Fruit fly (Drosophila melanogaster) whole organism, embryonic: ENCODE results near the gene Dredd.

Experiments used
- Ada2b ChIP-seq: fragments of 200-800 bp; sonication (Bioruptor generic); IDR thresholded peaks from 2 replicates; pipeline ENCODE4 v1.3.6; 2022; ENCODE audit warnings: missing biosample characterization, missing genetic modification characterization
- Awh ChIP-seq: fragments of 200-800 bp; sonication (Bioruptor generic); IDR thresholded peaks from 2 replicates; pipeline ENCODE4, ENCODE4 v1.3.6; 2022; ENCODE audit warnings: missing biosample characterization, missing genetic modification characterization
- CG10209 ChIP-seq: fragments of 200-800 bp; sonication (Bioruptor generic); optimal IDR thresholded peaks from 3 replicates; lab custom pipeline; 2017; ENCODE audit warnings: missing biosample characterization, mild to moderate bottlenecking, missing genetic modification characterization, missing genetic modification reagents
- CG1024 ChIP-seq: fragments of 200-800 bp; sonication (Bioruptor generic); IDR thresholded peaks from 2 replicates; pipeline ENCODE4 v1.3.6; 2022; ENCODE audit warnings: missing biosample characterization, missing genetic modification characterization
- CG10321 ChIP-seq: fragments of 200-800 bp; sonication (Bioruptor generic); IDR thresholded peaks from 2 replicates; pipeline ENCODE4 v1.3.6; 2022; ENCODE audit warnings: missing biosample characterization, missing genetic modification characterization
- CG11696 ChIP-seq: fragments of 200-800 bp; sonication (Bioruptor generic); IDR thresholded peaks from 2 replicates; pipeline ENCODE4 v1.3.6; 2022; ENCODE audit warnings: missing biosample characterization, missing genetic modification characterization
- CG12236 ChIP-seq: fragments of 200-800 bp; sonication (Bioruptor generic); optimal IDR thresholded peaks from 2 replicates; lab custom pipeline; 2016; ENCODE audit warnings: missing biosample characterization, missing genetic modification characterization
- CG12659 ChIP-seq: fragments of 200-800 bp; sonication (Bioruptor generic); optimal IDR thresholded peaks from 3 replicates; lab custom pipeline; 2017; ENCODE audit warnings: mild to moderate bottlenecking, missing biosample characterization, missing genetic modification reagents, missing genetic modification characterization
- CG13287 ChIP-seq: fragments of 200-800 bp; sonication (Bioruptor generic); IDR thresholded peaks from 2 replicates; pipeline ENCODE4 v1.3.6; 2022; ENCODE audit warnings: missing biosample characterization, missing genetic modification characterization; ENCODE audit not compliant: partially characterized antibody
- CG14710 ChIP-seq: fragments of 200-800 bp; sonication (Bioruptor generic); optimal IDR thresholded peaks from 3 replicates; lab custom pipeline; 2019; ENCODE audit warnings: missing biosample characterization, mild to moderate bottlenecking, missing genetic modification characterization, moderate library complexity
- CG16815 ChIP-seq: fragments of 200-800 bp; sonication (Bioruptor generic); optimal IDR thresholded peaks from 3 replicates; lab custom pipeline; 2017; ENCODE audit warnings: missing biosample characterization, mild to moderate bottlenecking, missing genetic modification characterization
- CG17328 ChIP-seq: fragments of 200-800 bp; sonication (Bioruptor generic); IDR thresholded peaks from 2 replicates; pipeline ENCODE4 v1.3.6; 2022; ENCODE audit warnings: missing biosample characterization, missing genetic modification characterization
- CG18619 ChIP-seq: fragments of 200-800 bp; sonication (Bioruptor generic); optimal IDR thresholded peaks from 3 replicates; lab custom pipeline; 2017; ENCODE audit warnings: missing biosample characterization, mild to moderate bottlenecking, missing genetic modification characterization
- CG30431 ChIP-seq: fragments of 200-800 bp; sonication (Bioruptor generic); optimal IDR thresholded peaks from 2 replicates; lab custom pipeline; 2017; ENCODE audit warnings: missing biosample characterization, missing genetic modification characterization
- CG3281 ChIP-seq: fragments of 200-800 bp; sonication (Bioruptor generic); optimal IDR thresholded peaks from 3 replicates; lab custom pipeline; 2017; ENCODE audit warnings: missing biosample characterization, mild to moderate bottlenecking, missing genetic modification characterization
- CG34376 ChIP-seq: fragments of 200-800 bp; sonication (Bioruptor generic); optimal IDR thresholded peaks from 2 replicates; lab custom pipeline; 2018; ENCODE audit warnings: missing biosample characterization, mild to moderate bottlenecking, missing genetic modification characterization
- CG5953 ChIP-seq: fragments of 200-800 bp; sonication (Bioruptor generic); IDR thresholded peaks from 2 replicates; pipeline ENCODE4 v1.3.6; 2022; ENCODE audit warnings: missing biosample characterization, missing genetic modification characterization
- CG6683 ChIP-seq: fragments of 200-800 bp; sonication (Bioruptor generic); optimal IDR thresholded peaks from 2 replicates; lab custom pipeline; 2017; ENCODE audit warnings: missing biosample characterization, mild to moderate bottlenecking, missing genetic modification characterization, missing genetic modification reagents
- CG8281 ChIP-seq: fragments of 200-800 bp; sonication (Bioruptor generic); optimal IDR thresholded peaks from 2 replicates; lab custom pipeline; 2018; ENCODE audit warnings: missing biosample characterization, mild to moderate bottlenecking, missing genetic modification characterization, moderate library complexity
- D19B ChIP-seq: fragments of 200-800 bp; sonication (Bioruptor generic); optimal IDR thresholded peaks from 2 replicates; lab custom pipeline; 2017; ENCODE audit warnings: missing biosample characterization, mild to moderate bottlenecking, missing genetic modification characterization
- Doc3 ChIP-seq: fragments of 200-800 bp; sonication (Bioruptor generic); IDR thresholded peaks from 3 replicates; pipeline ENCODE4 v1.3.6; 2022; ENCODE audit warnings: missing biosample characterization, missing genetic modification characterization; ENCODE audit not compliant: partially characterized antibody
- Hsf ChIP-seq: fragments of 200-800 bp; sonication (Bioruptor generic); optimal IDR thresholded peaks from 3 replicates; lab custom pipeline; 2016; ENCODE audit warnings: missing biosample characterization, missing genetic modification characterization
- Kr ChIP-seq: fragments of 200-800 bp; sonication (Bioruptor generic); optimal IDR thresholded peaks from 2 replicates; lab custom pipeline; 2017; ENCODE audit warnings: missing biosample characterization, mild to moderate bottlenecking, missing genetic modification characterization
- Lpt ChIP-seq: fragments of >200 bp; optimal IDR thresholded peaks from 2 replicates; lab custom pipeline; 2018; ENCODE audit warnings: missing biosample characterization, missing genetic modification characterization
- MTF-1 ChIP-seq: fragments of 200-800 bp; sonication (Bioruptor generic); optimal IDR thresholded peaks from 2 replicates; lab custom pipeline; 2018; ENCODE audit warnings: missing biosample characterization, mild to moderate bottlenecking, missing genetic modification characterization, borderline replicate concordance
- Mad ChIP-seq: fragments of 200-800 bp; sonication (Bioruptor generic); optimal IDR thresholded peaks from 2 replicates; lab custom pipeline; 2016; ENCODE audit warnings: missing biosample characterization, missing genetic modification characterization
- NK7.1 ChIP-seq: fragments of 200-800 bp; sonication (Bioruptor generic); optimal IDR thresholded peaks from 3 replicates; lab custom pipeline; 2016; ENCODE audit warnings: missing biosample characterization, missing genetic modification characterization
- Sry-δ ChIP-seq: fragments of 200-800 bp; sonication (Bioruptor generic); optimal IDR thresholded peaks from 2 replicates; lab custom pipeline; 2016; ENCODE audit warnings: missing biosample characterization, missing genetic modification characterization
- amos ChIP-seq: fragments of 200-800 bp; sonication (Bioruptor generic); IDR thresholded peaks from 2 replicates; pipeline ENCODE4 v1.3.6; 2022; ENCODE audit warnings: missing biosample characterization, missing genetic modification characterization; ENCODE audit not compliant: partially characterized antibody
- bbx ChIP-seq: fragments of 200-800 bp; sonication (Bioruptor generic); IDR thresholded peaks from 2 replicates; pipeline ENCODE4 v1.3.6; 2022; ENCODE audit warnings: missing biosample characterization, missing genetic modification characterization; ENCODE audit not compliant: partially characterized antibody
- crp ChIP-seq, 2 experiments: fragments of 200-800 bp; sonication (Bioruptor generic); optimal IDR thresholded peaks; 2 replicates in 1 of 2; 3 replicates in 1 of 2; lab custom pipeline; 2017; ENCODE audit warnings: missing biosample characterization in 2 of 2, missing genetic modification characterization in 2 of 2, mild to moderate bottlenecking in 1 of 2, moderate library complexity in 1 of 2
- da ChIP-seq: fragments of 200-800 bp; sonication (Bioruptor generic); optimal IDR thresholded peaks from 2 replicates; lab custom pipeline; 2016; ENCODE audit warnings: missing biosample characterization, missing genetic modification characterization
- dmrt99B ChIP-seq: fragments of 200-800 bp; sonication (Bioruptor generic); optimal IDR thresholded peaks from 2 replicates; lab custom pipeline; 2018; ENCODE audit warnings: missing biosample characterization, mild to moderate bottlenecking, missing genetic modification characterization, moderate library complexity
- fd3F ChIP-seq: fragments of 200-800 bp; sonication (Bioruptor generic); optimal IDR thresholded peaks from 2 replicates; lab custom pipeline; 2018; ENCODE audit warnings: missing biosample characterization, mild to moderate bottlenecking, missing genetic modification characterization, moderate library complexity
- gce ChIP-seq: fragments of 200-800 bp; sonication (Bioruptor generic); IDR thresholded peaks from 3 replicates; pipeline ENCODE4 v1.3.6; 2022; ENCODE audit warnings: missing biosample characterization, missing genetic modification characterization
- gfzf ChIP-seq: fragments of 200-800 bp; sonication (Bioruptor generic); optimal IDR thresholded peaks from 2 replicates; lab custom pipeline; 2016; ENCODE audit warnings: missing biosample characterization, mild to moderate bottlenecking, missing genetic modification characterization, moderate library complexity
- grau ChIP-seq: fragments of 200-800 bp; optimal IDR thresholded peaks from 3 replicates; lab custom pipeline; 2019; ENCODE audit warnings: missing biosample characterization, mild to moderate bottlenecking, missing genetic modification characterization, moderate library complexity
- kah ChIP-seq: fragments of 200-800 bp; sonication (Bioruptor generic); optimal IDR thresholded peaks from 2 replicates; lab custom pipeline; 2018; ENCODE audit warnings: missing biosample characterization, mild to moderate bottlenecking, missing genetic modification characterization
- klu ChIP-seq: fragments of 200-800 bp; sonication (Bioruptor generic); IDR thresholded peaks from 2 replicates; pipeline ENCODE4 v1.3.6; 2022; ENCODE audit warnings: missing biosample characterization, missing genetic modification characterization
- luna ChIP-seq: fragments of 200-800 bp; sonication (Bioruptor generic); optimal IDR thresholded peaks from 2 replicates; lab custom pipeline; 2016; ENCODE audit warnings: missing biosample characterization, missing genetic modification characterization
- maf-S ChIP-seq: fragments of 200-800 bp; sonication (Bioruptor generic); optimal IDR thresholded peaks from 2 replicates; lab custom pipeline; 2016; ENCODE audit warnings: missing biosample characterization, missing genetic modification characterization
- mirr ChIP-seq: fragments of 200-800 bp; sonication (Bioruptor generic); optimal IDR thresholded peaks from 3 replicates; lab custom pipeline; 2018; ENCODE audit warnings: missing biosample characterization, mild to moderate bottlenecking, missing genetic modification characterization
- nerfin-2 ChIP-seq: fragments of 200-800 bp; sonication (Bioruptor generic); IDR thresholded peaks from 2 replicates; pipeline ENCODE4 v1.3.6; 2022; ENCODE audit warnings: missing biosample characterization, missing genetic modification characterization; ENCODE audit not compliant: partially characterized antibody
- repo ChIP-seq: fragments of 200-800 bp; sonication (Bioruptor generic); optimal IDR thresholded peaks from 2 replicates; lab custom pipeline; 2016; ENCODE audit warnings: missing biosample characterization, missing genetic modification characterization
- sd ChIP-seq: fragments of 200-800 bp; sonication (Bioruptor generic); optimal IDR thresholded peaks from 3 replicates; lab custom pipeline; 2018; ENCODE audit warnings: missing biosample characterization, mild to moderate bottlenecking, missing genetic modification characterization, moderate library complexity
- stwl ChIP-seq: fragments of 200-800 bp; sonication (Bioruptor generic); optimal IDR thresholded peaks from 3 replicates; lab custom pipeline; 2018; ENCODE audit warnings: missing biosample characterization, mild to moderate bottlenecking, missing genetic modification characterization, moderate library complexity
- vnd ChIP-seq: fragments of 200-800 bp; sonication (Bioruptor generic); IDR thresholded peaks from 3 replicates; pipeline ENCODE4 v1.3.6; 2022; ENCODE audit warnings: missing biosample characterization, missing genetic modification characterization; ENCODE audit not compliant: partially characterized antibody
- vvl ChIP-seq: fragments of 200-800 bp; sonication (Bioruptor generic); IDR thresholded peaks from 2 replicates; pipeline ENCODE4 v1.3.6; 2022; ENCODE audit warnings: missing biosample characterization, missing genetic modification characterization
- zen2 ChIP-seq: fragments of 200-800 bp; sonication (Bioruptor generic); IDR thresholded peaks from 3 replicates; pipeline ENCODE4 v1.3.6; 2022; ENCODE audit warnings: missing biosample characterization, missing genetic modification characterization; ENCODE audit not compliant: partially characterized antibody

Gene Dredd

DNA sequence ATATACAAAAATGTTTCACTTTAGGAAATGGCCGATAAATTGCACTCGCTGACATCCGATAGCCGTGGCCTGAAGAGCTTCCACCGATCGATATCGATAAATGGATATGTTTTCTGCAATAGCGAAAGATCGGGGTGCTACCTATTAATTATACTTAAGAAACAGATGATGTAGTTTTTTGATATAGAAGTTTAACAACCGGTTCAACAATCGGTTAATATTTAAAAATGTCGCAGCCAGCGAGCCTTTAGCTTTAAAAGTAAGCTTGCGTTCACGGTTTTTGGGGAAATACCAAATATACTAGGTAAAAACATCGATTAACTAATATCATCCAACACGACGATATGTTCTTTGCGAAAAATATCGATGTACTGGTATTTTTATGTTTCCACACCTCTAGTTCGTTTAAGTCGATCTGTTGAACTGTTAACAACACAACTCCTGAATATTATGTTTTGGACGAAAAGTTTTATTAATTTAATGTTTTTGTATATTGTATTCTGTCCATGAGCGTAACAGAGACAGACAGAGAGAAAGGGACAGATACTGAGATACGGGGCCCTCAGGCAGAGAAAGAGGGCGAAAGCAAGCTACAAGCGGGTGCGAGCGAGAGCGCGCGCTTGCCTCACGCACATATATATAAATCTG is at the start of gene Dredd:
Gene Dredd, minus strand, starts transcription at position 51 of the 648 bp plus-strand sequence.
- TF ChIP-seq mirr (GFP tag; lab: Kevin White, UChicago): no peak
- no peak for TF ChIP-seq Kr (GFP tag; lab: Kevin White, UChicago)
- no peak for TF ChIP-seq CG5953 (GFP tag; lab: Robert Waterston, UW)
- TF ChIP-seq NK7.1 (GFP tag; lab: Kevin White, UChicago): no peak
- no peak for TF ChIP-seq CG12236 (GFP tag; lab: Kevin White, UChicago)
- no peak for TF ChIP-seq CG10209 (GFP tag; lab: Kevin White, UChicago)
- TF ChIP-seq zen2 (GFP tag; lab: Robert Waterston, UW): peak; percentile 85
- no peak for TF ChIP-seq gce (GFP tag; lab: Robert Waterston, UW)
- TF ChIP-seq dmrt99B (tag; lab: Kevin White, UChicago): no peak
- no peak for TF ChIP-seq CG18619
- TF ChIP-seq Hsf: no peak
- TF ChIP-seq Doc3: peak; percentile 80
- peak; percentile 76 for TF ChIP-seq CG12659 (GFP tag; lab: Kevin White, UChicago)
- TF ChIP-seq nerfin-2: peak; percentile 93
- no peak for TF ChIP-seq crp (GFP tag; optimal IDR thresholded peaks at IDR 0.05; lab: Kevin White, UChicago)
- no peak for TF ChIP-seq Awh
- TF ChIP-seq CG14710: peak; percentile 67
- TF ChIP-seq CG11696: no peak
- no peak for TF ChIP-seq CG30431
- TF ChIP-seq MTF-1 (GFP tag; lab: Kevin White, UChicago): no peak
- TF ChIP-seq klu (GFP tag; lab: Robert Waterston, UW): no peak
- peak; percentile 92 for TF ChIP-seq CG13287 (GFP tag; lab: Robert Waterston, UW)
- TF ChIP-seq stwl (tag; lab: Kevin White, UChicago): peak; percentile 43
- TF ChIP-seq CG17328 (GFP tag; lab: Robert Waterston, UW): no peak
- TF ChIP-seq CG3281 (GFP tag; lab: Kevin White, UChicago): peak; percentile 17
- TF ChIP-seq D19B (GFP tag; lab: Kevin White, UChicago): peak; percentile 70
- no peak for TF ChIP-seq maf-S (GFP tag; lab: Kevin White, UChicago)
- no peak for TF ChIP-seq CG1024 (GFP tag; lab: Robert Waterston, UW)
- peak; percentile 93 for TF ChIP-seq Sry-δ (GFP tag; lab: Kevin White, UChicago)
- TF ChIP-seq bbx (GFP tag; lab: Robert Waterston, UW): peak; percentile 84
- TF ChIP-seq CG6683 (GFP tag; lab: Kevin White, UChicago): no peak
- TF ChIP-seq CG10321: peak; percentile 89
- TF ChIP-seq fd3F (GFP tag; lab: Kevin White, UChicago): no peak
- TF ChIP-seq Ada2b (GFP tag; lab: Robert Waterston, UW): no peak
- peak; percentile 61 for TF ChIP-seq gfzf
- peak; percentile 100 for TF ChIP-seq vnd
- peak; percentile 89 for TF ChIP-seq amos
- no peak for TF ChIP-seq CG8281
- no peak for TF ChIP-seq luna (GFP tag; lab: Kevin White, UChicago)
- TF ChIP-seq kah (GFP tag; lab: Kevin White, UChicago): no peak
- TF ChIP-seq repo (GFP tag; lab: Kevin White, UChicago): no peak
- TF ChIP-seq sd (tag; lab: Kevin White, UChicago): no peak
- no peak for TF ChIP-seq Mad (GFP tag; lab: Kevin White, UChicago)
- 0 out of 2 replicates have a peak, but pooled peaks have one; percentile 19 for TF ChIP-seq vvl (GFP tag; lab: Robert Waterston, UW)
- no peak for TF ChIP-seq da (GFP tag; lab: Kevin White, UChicago)
- TF ChIP-seq CG16815: no peak
- no peak for TF ChIP-seq Lpt (GFP tag; lab: Kevin White, UChicago)
- peak; percentile 20 for TF ChIP-seq grau (tag; lab: Kevin White, UChicago)
- TF ChIP-seq CG34376 (GFP tag; lab: Kevin White, UChicago): peak; percentile 19
